Worm (Caenorhabditis elegans): Measurements from ENCODE around the gene mmab-1.

Gene mmab-1

DNA sequence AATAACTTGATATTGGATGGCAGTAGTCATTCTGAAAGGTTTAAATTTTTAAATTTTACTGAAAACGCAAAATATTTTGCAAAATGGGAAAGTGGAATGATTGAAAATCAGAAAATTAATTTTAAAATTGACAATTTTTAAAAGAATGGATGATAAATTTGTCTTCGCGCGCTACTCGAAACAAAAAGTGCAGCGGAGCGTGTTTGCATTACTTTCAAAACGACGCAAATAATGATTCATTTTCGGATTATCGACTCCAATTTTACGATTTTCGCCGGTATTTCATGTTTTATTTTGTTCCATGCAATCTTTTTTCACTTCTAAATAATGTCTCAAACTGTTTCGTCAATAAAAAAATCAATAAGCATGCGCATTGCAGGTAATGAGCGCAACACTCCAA, 43.6 kb downstream of the mmab-1 start, which contains the start of the genes tost-1 and arx-6 (continued):
- TF ChIP-seq rnt-1 (tag; optimal IDR thresholded peaks at IDR 0.05) (peak; percentile 41), aly-2 (tag; optimal IDR thresholded peaks at IDR 0.05) (no peak), nhr-237 (tag; optimal IDR thresholded peaks at IDR 0.05) (no peak), xbp-1 (tag; optimal IDR thresholded peaks at IDR 0.05) (peak; percentile 36), C34B4.2 (tag; optimal IDR thresholded peaks at IDR 0.05) (no peak), blmp-1 (tag; optimal IDR thresholded peaks at IDR 0.05) (peak; percentile 46), nhr-47 (tag; optimal IDR thresholded peaks at IDR 0.05) (peak; percentile 48), F16B12.6 (tag; optimal IDR thresholded peaks at IDR 0.05) (peak; percentile 4), lin-13 (GFP tag; optimal IDR thresholded peaks at IDR 0.05) (no peak), dsc-1 (tag; optimal IDR thresholded peaks at IDR 0.05) (no peak), nhr-20 (tag; optimal IDR thresholded peaks at IDR 0.05) (peak; percentile 36), nhr-19 (GFP tag; conservative IDR thresholded peaks at IDR 0.05) (peak; percentile 20; the same call in 1 of the 2 replicates), zip-4 (GFP tag; optimal IDR thresholded peaks at IDR 0.05) (no peak), lir-3 (tag; optimal IDR thresholded peaks at IDR 0.05; ENCODE audit: poor library complexity) (no peak), swsn-7 (tag; optimal IDR thresholded peaks at IDR 0.05) (peak; percentile 23), lin-39 (tag; optimal IDR thresholded peaks at IDR 0.05) (no peak), fos-1 (tag; optimal IDR thresholded peaks at IDR 0.05) (peak; percentile 38), irx-1 (tag; optimal IDR thresholded peaks at IDR 0.05) (no peak), elt-3 (tag; optimal IDR thresholded peaks at IDR 0.05) (no peak), efl-3 (GFP tag; optimal IDR thresholded peaks at IDR 0.05) (no peak), nhr-76 (tag; optimal IDR thresholded peaks at IDR 0.05) (no peak), nhr-84 (tag; optimal IDR thresholded peaks at IDR 0.05) (no peak), sup-37 (GFP tag; optimal IDR thresholded peaks at IDR 0.05) (no peak), unc-130 (tag; optimal IDR thresholded peaks at IDR 0.05) (no peak), nhr-12 (tag; optimal IDR thresholded peaks at IDR 0.05) (no peak), lin-35 (GFP tag; optimal IDR thresholded peaks at IDR 0.05) (peak; percentile 85 to 94), zag-1 (tag; optimal IDR thresholded peaks at IDR 0.05) (no peak), C04F5.9 (tag; optimal IDR thresholded peaks at IDR 0.05) (peak; percentile 5), lin-14 (GFP tag; optimal IDR thresholded peaks at IDR 0.05) (peak; percentile 18), nhr-71 (tag; optimal IDR thresholded peaks at IDR 0.05) (peak; percentile 51), ceh-88 (GFP tag; IDR thresholded peaks at IDR 0.05) (no peak), nhr-90 (tag; optimal IDR thresholded peaks at IDR 0.05; ENCODE audit: poor library complexity) (no peak), mdl-1 (tag; optimal IDR thresholded peaks at IDR 0.05) (no peak), unc-86 (tag; optimal IDR thresholded peaks at IDR 0.05) (no peak), isw-1 (GFP tag; IDR thresholded peaks at IDR 0.05) (no peak), lsy-2 (tag; optimal IDR thresholded peaks at IDR 0.05) (peak; percentile 42 to 73), ceh-90 (tag; optimal IDR thresholded peaks at IDR 0.05) (no peak), hpl-2 (GFP tag; optimal IDR thresholded peaks at IDR 0.05) (no peak), mep-1 (tag; optimal IDR thresholded peaks at IDR 0.05) (peak; percentile 39), hlh-17 (GFP tag; optimal IDR thresholded peaks at IDR 0.05; ENCODE audit: borderline replicate concordance) (no peak), elt-2 (tag; optimal IDR thresholded peaks at IDR 0.05) (no peak), pag-3 (tag; optimal IDR thresholded peaks at IDR 0.05; ENCODE audit: borderline replicate concordance, insufficient read depth) (no peak), efl-1 (optimal IDR thresholded peaks at IDR 0.05) (peak; percentile 90 to 96), efl-1 (GFP tag; optimal IDR thresholded peaks at IDR 0.05 in 1 of 2) (peak; percentile 90 to 99), ztf-11 (tag; optimal IDR thresholded peaks at IDR 0.05) (no peak), unc-62 (GFP tag; optimal IDR thresholded peaks at IDR 0.05) (no peak), tlp-1 (tag; optimal IDR thresholded peaks at IDR 0.05) (no peak), fkh-4 (tag; optimal IDR thresholded peaks at IDR 0.05; ENCODE audit: borderline replicate concordance) (no peak), unc-98 (GFP tag; IDR thresholded peaks at IDR 0.05) (no peak), mef-2 (tag; optimal IDR thresholded peaks at IDR 0.05) (no peak), vab-15 (tag; optimal IDR thresholded peaks at IDR 0.05) (no peak), unc-30 (tag; optimal IDR thresholded peaks at IDR 0.05) (no peak), tbx-2 (tag; optimal IDR thresholded peaks at IDR 0.05) (peak; percentile 27), nhr-85 (tag) (no peak)

All from whole organism, L1 larva.